Worm (Caenorhabditis elegans) whole organism, late embryonic: Measurements from ENCODE around the gene K07H8.5.

Experiments used
- F13H6.1 ChIP-seq: sonication (generic microtip); optimal IDR thresholded peaks from 2 replicates; lab custom pipeline; 2016; ENCODE audit warnings: missing genetic modification characterization, missing compliant biosample characterization
- K09A11.1 ChIP-seq: sonication (generic microtip); optimal IDR thresholded peaks from 2 replicates; lab custom pipeline; 2017; ENCODE audit warnings: antibody characterized with exemption, mild to moderate bottlenecking, missing genetic modification characterization, missing compliant biosample characterization; ENCODE audit not compliant: insufficient read depth
- Y22D7AL.16 ChIP-seq: sonication (generic microtip); optimal IDR thresholded peaks from 2 replicates; lab custom pipeline; 2016; ENCODE audit warnings: missing genetic modification characterization, missing compliant biosample characterization
- ama-1 ChIP-seq: fragments of 150-350 bp; optimal IDR thresholded peaks from 2 replicates; lab custom pipeline; 2014
- ceh-18 ChIP-seq: sonication (generic microtip); optimal IDR thresholded peaks from 2 replicates; lab custom pipeline; 2016; ENCODE audit warnings: missing genetic modification characterization, missing compliant biosample characterization
- ceh-2 ChIP-seq: sonication (generic microtip); optimal IDR thresholded peaks from 2 replicates; lab custom pipeline; 2016; ENCODE audit warnings: missing genotype, missing genetic modification characterization, missing compliant biosample characterization
- ceh-30 ChIP-seq: fragments of 150-350 bp; optimal IDR thresholded peaks from 2 replicates; lab custom pipeline; 2014; ENCODE audit warnings: missing biosample characterization, missing genetic modification characterization
- ceh-31 ChIP-seq: sonication (generic microtip); optimal IDR thresholded peaks from 2 replicates; lab custom pipeline; 2016; ENCODE audit warnings: missing genetic modification characterization, missing compliant biosample characterization
- ceh-34 ChIP-seq: sonication (generic microtip); optimal IDR thresholded peaks from 2 replicates; lab custom pipeline; 2016; ENCODE audit warnings: mild to moderate bottlenecking, missing genetic modification characterization, missing compliant biosample characterization
- ceh-45 ChIP-seq: fragments of 200-800 bp; sonication (Bioruptor generic); IDR thresholded peaks from 2 replicates; pipeline ENCODE4 v1.3.6; 2022; ENCODE audit warnings: missing genetic modification reagents, missing genetic modification characterization, missing compliant biosample characterization
- ceh-6 ChIP-seq: fragments of 200-800 bp; sonication (Bioruptor generic); optimal IDR thresholded peaks from 2 replicates; lab custom pipeline; 2018; ENCODE audit warnings: mild to moderate bottlenecking, missing genetic modification characterization, missing compliant biosample characterization
- ceh-9 ChIP-seq: sonication (generic microtip); optimal IDR thresholded peaks from 2 replicates; lab custom pipeline; 2016; ENCODE audit warnings: mild to moderate bottlenecking, missing genetic modification characterization, inconsistent platforms, missing compliant biosample characterization
- che-1 ChIP-seq: sonication (generic microtip); optimal IDR thresholded peaks from 2 replicates; lab custom pipeline; 2016; ENCODE audit warnings: mild to moderate bottlenecking, missing genetic modification characterization, missing compliant biosample characterization
- dve-1 ChIP-seq: sonication (generic microtip); optimal IDR thresholded peaks from 2 replicates; lab custom pipeline; 2017; ENCODE audit warnings: antibody characterized with exemption, mild to moderate bottlenecking, missing genetic modification characterization, missing compliant biosample characterization
- elt-2 ChIP-seq: sonication (generic microtip); optimal IDR thresholded peaks from 2 replicates; lab custom pipeline; 2016; ENCODE audit warnings: missing genetic modification reagents, missing genetic modification characterization, missing compliant biosample characterization
- elt-4 ChIP-seq: sonication (generic microtip); optimal IDR thresholded peaks from 2 replicates; lab custom pipeline; 2016; ENCODE audit warnings: missing genetic modification characterization, missing compliant biosample characterization
- eyg-1 ChIP-seq: sonication (generic microtip); optimal IDR thresholded peaks from 2 replicates; lab custom pipeline; 2016; ENCODE audit warnings: missing genotype, missing genetic modification characterization, missing compliant biosample characterization
- fkh-10 ChIP-seq: fragments of 150-350 bp; optimal IDR thresholded peaks from 2 replicates; lab custom pipeline; 2014; ENCODE audit warnings: missing biosample characterization, missing genetic modification reagents, missing genetic modification characterization
- hlh-15 ChIP-seq: sonication (generic microtip); optimal IDR thresholded peaks from 2 replicates; lab custom pipeline; 2016; ENCODE audit warnings: missing genetic modification characterization, missing compliant biosample characterization
- hlh-30 ChIP-seq: sonication (generic microtip); optimal IDR thresholded peaks from 2 replicates; lab custom pipeline; 2017; ENCODE audit warnings: antibody characterized with exemption, missing genetic modification characterization, missing compliant biosample characterization; ENCODE audit not compliant: insufficient read depth
- hlh-8 ChIP-seq: sonication (generic microtip); optimal IDR thresholded peaks from 2 replicates; lab custom pipeline; 2016; ENCODE audit warnings: missing genotype, missing genetic modification characterization, missing compliant biosample characterization
- lim-6 ChIP-seq: sonication (generic microtip); optimal IDR thresholded peaks from 2 replicates; lab custom pipeline; 2016; ENCODE audit warnings: missing genetic modification characterization, missing compliant biosample characterization
- lin-11 ChIP-seq: fragments of 200-800 bp; sonication (Bioruptor generic); optimal IDR thresholded peaks from 2 replicates; lab custom pipeline; 2018; ENCODE audit warnings: mild to moderate bottlenecking, missing genetic modification characterization, missing compliant biosample characterization
- nhr-232 ChIP-seq: sonication (generic microtip); optimal IDR thresholded peaks from 2 replicates; lab custom pipeline; 2016; ENCODE audit warnings: missing genetic modification characterization, missing compliant biosample characterization
- odd-2 ChIP-seq: sonication (generic microtip); optimal IDR thresholded peaks from 2 replicates; lab custom pipeline; 2017; ENCODE audit warnings: antibody characterized with exemption, mild to moderate bottlenecking, missing genetic modification characterization, missing compliant biosample characterization
- pat-9 ChIP-seq: fragments of 200-800 bp; sonication (Bioruptor generic); optimal IDR thresholded peaks from 2 replicates; lab custom pipeline; 2018; ENCODE audit warnings: mild to moderate bottlenecking, missing genetic modification characterization, moderate library complexity, missing compliant biosample characterization
- pax-1 ChIP-seq: fragments of 150-350 bp; optimal IDR thresholded peaks from 2 replicates; lab custom pipeline; 2014; ENCODE audit warnings: missing biosample characterization, missing genetic modification characterization
- pha-2 ChIP-seq: sonication (generic microtip); optimal IDR thresholded peaks from 2 replicates; lab custom pipeline; 2017; ENCODE audit warnings: mild to moderate bottlenecking, missing genetic modification characterization, missing compliant biosample characterization
- pros-1 ChIP-seq: fragments of 150-350 bp; optimal IDR thresholded peaks from 2 replicates; lab custom pipeline; 2014; ENCODE audit warnings: missing biosample characterization, missing genetic modification reagents, missing genetic modification characterization
- ref-2 ChIP-seq: sonication (generic microtip); optimal IDR thresholded peaks from 2 replicates; lab custom pipeline; 2016; ENCODE audit warnings: missing genetic modification characterization, missing compliant biosample characterization
- rnt-1 ChIP-seq: sonication (generic microtip); optimal IDR thresholded peaks from 2 replicates; lab custom pipeline; 2016; ENCODE audit warnings: missing genetic modification characterization, missing compliant biosample characterization
- sdc-2 ChIP-seq: sonication (generic microtip); optimal IDR thresholded peaks from 2 replicates; lab custom pipeline; 2016; ENCODE audit warnings: missing genotype, missing genetic modification characterization, missing compliant biosample characterization
- syd-9 ChIP-seq: sonication (generic microtip); optimal IDR thresholded peaks from 2 replicates; lab custom pipeline; 2016; ENCODE audit warnings: mild to moderate bottlenecking, missing genetic modification characterization, moderate library complexity, missing compliant biosample characterization
- tbx-2 ChIP-seq: sonication (generic microtip); optimal IDR thresholded peaks from 2 replicates; lab custom pipeline; 2016; ENCODE audit warnings: missing genetic modification characterization, missing compliant biosample characterization
- tbx-7 ChIP-seq: sonication (generic microtip); optimal IDR thresholded peaks from 2 replicates; lab custom pipeline; 2016; ENCODE audit warnings: missing genotype, missing genetic modification characterization, missing compliant biosample characterization
- ttx-3 ChIP-seq: sonication (generic microtip); optimal IDR thresholded peaks from 2 replicates; lab custom pipeline; 2016; ENCODE audit warnings: missing genetic modification reagents, missing genetic modification characterization, missing compliant biosample characterization
- unc-3 ChIP-seq, 2 experiments: fragments of 200-800 bp in 1 of 2; sonication (Bioruptor generic) in 1 of 2; sonication (generic microtip) in 1 of 2; conservative IDR thresholded peaks in 1 of 2; optimal IDR thresholded peaks in 1 of 2; 2 replicates each; pipeline versions ENCODE4 v1.3.6 to Lab custom; 2016 to 2022; ENCODE audit warnings: missing compliant biosample characterization in 2 of 2, missing genetic modification characterization in 2 of 2, missing genetic modification reagents in 1 of 2
- unc-42 ChIP-seq: sonication (generic microtip); optimal IDR thresholded peaks from 2 replicates; lab custom pipeline; 2016; ENCODE audit warnings: missing genotype, missing genetic modification characterization, missing compliant biosample characterization
- ztf-16 ChIP-seq: sonication (generic microtip); optimal IDR thresholded peaks from 2 replicates; lab custom pipeline; 2017; ENCODE audit warnings: missing genetic modification characterization, missing compliant biosample characterization

Gene K07H8.5

DNA sequence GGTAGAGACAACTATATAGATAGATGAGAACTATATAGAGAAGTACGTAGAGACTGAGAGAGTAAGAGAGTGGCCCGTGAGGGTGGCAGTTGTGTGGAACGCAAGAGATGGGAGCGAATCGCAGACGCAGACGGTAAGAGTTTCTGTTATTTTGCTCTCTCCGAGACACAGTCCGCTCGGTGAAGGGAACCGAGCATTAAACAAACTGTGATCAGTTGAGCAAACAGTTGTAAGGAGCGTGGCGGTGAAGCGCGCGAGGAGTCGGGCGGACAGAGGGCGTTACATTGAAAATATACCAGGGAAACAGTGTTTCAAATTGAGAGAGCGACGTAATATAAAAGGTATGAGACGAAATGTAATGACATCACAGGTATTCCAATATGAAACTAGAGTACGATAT lies 38.6 kb upstream of the K07H8.5 start (continued):
- no peak for TF ChIP-seq ceh-30
- no peak for TF ChIP-seq ref-2 (tag; lab: Kevin White, UChicago)
- no peak for TF ChIP-seq tbx-7 (tag; lab: Kevin White, UChicago)
- TF ChIP-seq rnt-1: peak; percentile 12
- TF ChIP-seq ztf-16: no peak
- TF ChIP-seq hlh-8 (tag; lab: Kevin White, UChicago): no peak
- TF ChIP-seq pat-9 (tag; lab: Kevin White, UChicago): no peak
- peak; percentile 63 for TF ChIP-seq ceh-34 (tag; lab: Kevin White, UChicago)
- TF ChIP-seq eyg-1 (tag; lab: Kevin White, UChicago): no peak
- no peak for TF ChIP-seq lin-11 (tag; lab: Kevin White, UChicago)
- no peak for TF ChIP-seq unc-42 (tag; lab: Kevin White, UChicago)
- no peak for TF ChIP-seq ceh-6 (GFP tag; lab: Kevin White, UChicago)
- no peak for TF ChIP-seq ama-1 (lab: Kevin White, UChicago)
- no peak for TF ChIP-seq fkh-10
- TF ChIP-seq ttx-3: no peak
- no peak for TF ChIP-seq hlh-15 (tag; lab: Kevin White, UChicago)
- no peak for TF ChIP-seq che-1 (tag; lab: Kevin White, UChicago)
- TF ChIP-seq hlh-30 (tag; lab: Kevin White, UChicago): no peak
- no peak for TF ChIP-seq Y22D7AL.16 (tag; lab: Kevin White, UChicago)
- TF ChIP-seq dve-1 (tag; lab: Kevin White, UChicago): peak; percentile 63
- TF ChIP-seq pax-1: no peak
- no peak for TF ChIP-seq nhr-232 (tag; lab: Kevin White, UChicago)

DNA sequence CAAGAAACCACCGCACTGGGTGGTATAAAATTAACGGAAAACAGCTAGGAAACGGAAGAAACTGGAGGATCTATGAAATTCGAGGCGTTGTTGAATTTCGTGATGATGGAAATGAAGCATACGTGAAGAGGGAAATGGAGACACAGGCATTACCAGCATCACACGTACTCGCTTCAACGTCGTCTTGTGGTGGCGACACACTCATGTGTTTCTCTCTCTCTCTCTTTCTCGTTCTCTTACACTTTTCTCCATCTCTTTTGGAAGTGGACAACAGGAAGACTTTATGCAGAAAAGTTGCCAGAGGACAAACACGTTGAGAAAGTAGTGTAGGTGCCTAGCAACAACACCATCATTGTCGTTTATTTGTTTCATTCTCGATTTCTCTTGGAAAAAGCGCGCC lies 35.7 kb upstream of the K07H8.5 start:
- TF ChIP-seq ceh-31 (tag; lab: Kevin White, UChicago): peak; percentile 26
- TF ChIP-seq tbx-2 (tag; lab: Kevin White, UChicago): peak; percentile 12
- TF ChIP-seq ceh-9 (tag; lab: Kevin White, UChicago): no peak
- TF ChIP-seq ceh-30: no peak
- peak; percentile 41 for TF ChIP-seq ceh-18 (tag; lab: Kevin White, UChicago)
- no peak for TF ChIP-seq pha-2
- TF ChIP-seq ceh-34 (tag; lab: Kevin White, UChicago): peak; percentile 53
- TF ChIP-seq lin-11 (tag; lab: Kevin White, UChicago): no peak
- TF ChIP-seq unc-3 (GFP tag; conservative IDR thresholded peaks at IDR 0.05; lab: Robert Waterston, UW): 0 out of 2 replicates have a peak, but pooled peaks have one; percentile 15
- TF ChIP-seq unc-3 (tag; optimal IDR thresholded peaks at IDR 0.05; lab: Kevin White, UChicago): no peak
- TF ChIP-seq elt-2 (tag; lab: Kevin White, UChicago): no peak
- TF ChIP-seq odd-2: no peak
- TF ChIP-seq ceh-2 (tag; lab: Kevin White, UChicago): no peak
- TF ChIP-seq F13H6.1 (tag; lab: Kevin White, UChicago): peak; percentile 16
- no peak for TF ChIP-seq elt-4 (tag; lab: Kevin White, UChicago)
- TF ChIP-seq syd-9 (tag; lab: Kevin White, UChicago): no peak
- TF ChIP-seq pros-1 (tag; lab: Kevin White, UChicago): no peak
- no peak for TF ChIP-seq K09A11.1 (tag; lab: Kevin White, UChicago)
- TF ChIP-seq hlh-30 (tag; lab: Kevin White, UChicago): peak; percentile 74

DNA sequence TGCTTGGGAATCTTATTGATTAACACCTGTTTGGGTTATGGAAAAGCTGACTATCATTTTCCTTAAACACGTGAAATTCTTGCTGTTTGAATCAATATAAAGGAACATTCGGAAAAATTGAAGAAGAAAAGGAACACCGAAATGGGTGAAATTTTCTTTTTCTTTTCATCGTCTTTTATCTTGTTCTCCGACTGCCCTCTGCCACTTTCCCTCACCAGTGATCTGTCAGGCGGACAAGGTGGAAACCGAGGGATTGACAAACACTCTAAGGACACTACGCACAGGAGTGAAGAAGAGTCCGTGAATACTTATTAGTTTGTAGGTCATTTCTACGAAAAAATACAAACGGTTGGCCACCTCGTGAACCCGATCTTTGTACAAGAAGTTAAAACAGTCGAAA lies 34.9 kb upstream of the K07H8.5 start:
- TF ChIP-seq tbx-2 (tag; lab: Kevin White, UChicago) (no peak), ceh-6 (GFP tag; lab: Kevin White, UChicago) (no peak), lim-6 (tag; lab: Kevin White, UChicago) (no peak), ceh-34 (tag; lab: Kevin White, UChicago) (no peak), ceh-45 (no peak), sdc-2 (no peak)
